Fruit fly (Drosophila melanogaster) whole organism, prepupa: ENCODE data around the gene Jig.
A peak's percentile ranks its signal among the peaks of the same experiment; 100 is the strongest.

Source experiments
- Blimp-1 ChIP-seq: fragments of 200-800 bp; sonication (Bioruptor generic); optimal IDR thresholded peaks from 3 replicates; lab custom pipeline; 2017; ENCODE audit warnings: missing biosample characterization, missing genetic modification characterization, mild to moderate bottlenecking, moderate library complexity, missing genetic modification reagents
- CG10631 ChIP-seq: fragments of 200-800 bp; sonication (Bioruptor generic); optimal IDR thresholded peaks from 2 replicates; lab custom pipeline; 2016; ENCODE audit warnings: missing biosample characterization, missing genetic modification characterization
- CG10669 ChIP-seq: fragments of 200-800 bp; sonication (Bioruptor generic); optimal IDR thresholded peaks from 3 replicates; lab custom pipeline; 2018; ENCODE audit warnings: missing biosample characterization, mild to moderate bottlenecking, missing genetic modification characterization, moderate library complexity
- CG11294 ChIP-seq: fragments of 200-800 bp; sonication (Bioruptor generic); IDR thresholded peaks from 2 replicates; pipeline ENCODE4 v1.3.6; 2022; ENCODE audit warnings: missing biosample characterization, missing genetic modification characterization
- CG11762 ChIP-seq: fragments of 200-800 bp; sonication (Bioruptor generic); optimal IDR thresholded peaks from 3 replicates; lab custom pipeline; 2016; ENCODE audit warnings: missing biosample characterization, missing genetic modification characterization; ENCODE audit not compliant: insufficient read depth
- CG11902 ChIP-seq: fragments of 200-800 bp; sonication (Bioruptor generic); optimal IDR thresholded peaks from 3 replicates; lab custom pipeline; 2016; ENCODE audit warnings: missing biosample characterization, missing genetic modification characterization
- CG15336 ChIP-seq: fragments of 200-800 bp; sonication (Bioruptor generic); IDR thresholded peaks from 2 replicates; pipeline ENCODE4 v1.3.6; 2022; ENCODE audit warnings: missing biosample characterization, missing genetic modification characterization
- CG1621 ChIP-seq: fragments of 200-800 bp; sonication (Bioruptor generic); optimal IDR thresholded peaks from 3 replicates; lab custom pipeline; 2018; ENCODE audit warnings: missing biosample characterization, mild to moderate bottlenecking, missing genetic modification characterization
- CG3032 ChIP-seq: fragments of 200-800 bp; optimal IDR thresholded peaks from 2 replicates; lab custom pipeline; 2019; ENCODE audit warnings: missing biosample characterization, mild to moderate bottlenecking, missing genetic modification characterization, moderate library complexity
- CG31627 ChIP-seq: fragments of 200-800 bp; sonication (Bioruptor generic); optimal IDR thresholded peaks from 3 replicates; lab custom pipeline; 2016; ENCODE audit warnings: missing biosample characterization, missing genetic modification characterization
- CG32006 ChIP-seq: fragments of 200-800 bp; sonication (Bioruptor generic); optimal IDR thresholded peaks from 3 replicates; lab custom pipeline; 2017; ENCODE audit warnings: missing biosample characterization, mild to moderate bottlenecking, missing genetic modification characterization
- CG34406 ChIP-seq: fragments of 200-800 bp; sonication (Bioruptor generic); optimal IDR thresholded peaks from 3 replicates; lab custom pipeline; 2016; ENCODE audit warnings: missing biosample characterization, missing genetic modification characterization
- CG3919 ChIP-seq: fragments of 200-800 bp; sonication (Bioruptor generic); optimal IDR thresholded peaks from 3 replicates; lab custom pipeline; 2016; ENCODE audit warnings: missing biosample characterization, missing genetic modification characterization
- CG4318 ChIP-seq: fragments of 200-800 bp; sonication (Bioruptor generic); optimal IDR thresholded peaks from 3 replicates; lab custom pipeline; 2017; ENCODE audit warnings: missing biosample characterization, mild to moderate bottlenecking, missing genetic modification characterization
- CG6163 ChIP-seq: fragments of 200-800 bp; sonication (Bioruptor generic); IDR thresholded peaks from 3 replicates; pipeline ENCODE4 v1.3.6; 2022; ENCODE audit warnings: missing biosample characterization, missing genetic modification characterization
- CG6276 ChIP-seq: fragments of 200-800 bp; sonication (Bioruptor generic); optimal IDR thresholded peaks from 2 replicates; lab custom pipeline; 2017; ENCODE audit warnings: missing biosample characterization, mild to moderate bottlenecking, missing genetic modification characterization
- CG6854 ChIP-seq: fragments of 200-800 bp; sonication (Bioruptor generic); optimal IDR thresholded peaks from 2 replicates; lab custom pipeline; 2017; ENCODE audit warnings: missing biosample characterization, mild to moderate bottlenecking, missing genetic modification characterization
- CG8119 ChIP-seq: fragments of 200-800 bp; sonication (Bioruptor generic); IDR thresholded peaks from 3 replicates; pipeline ENCODE4 v1.3.6; 2022; ENCODE audit warnings: missing biosample characterization, missing genetic modification characterization
- CG8319 ChIP-seq: fragments of 200-800 bp; sonication (Bioruptor generic); optimal IDR thresholded peaks from 3 replicates; lab custom pipeline; 2016; ENCODE audit warnings: missing biosample characterization, missing genetic modification characterization
- CG8632 ChIP-seq: fragments of 200-800 bp; sonication (Bioruptor generic); optimal IDR thresholded peaks from 3 replicates; lab custom pipeline; 2016; ENCODE audit warnings: missing biosample characterization, missing genetic modification characterization
- CG9139 ChIP-seq: fragments of 200-800 bp; sonication (Bioruptor generic); optimal IDR thresholded peaks from 3 replicates; lab custom pipeline; 2017; ENCODE audit warnings: missing biosample characterization, mild to moderate bottlenecking, missing genetic modification characterization
- Eip75B ChIP-seq: fragments of 200-800 bp; sonication (Bioruptor generic); optimal IDR thresholded peaks from 3 replicates; lab custom pipeline; 2016; ENCODE audit warnings: missing biosample characterization, missing genetic modification characterization
- Eip78C ChIP-seq: fragments of 200-800 bp; sonication (Bioruptor generic); peaks from one replicate; lab custom pipeline; 2016; ENCODE audit warnings: missing biosample characterization, missing genetic modification characterization
- Eip93F ChIP-seq: fragments of 200-800 bp; sonication (Bioruptor generic); optimal IDR thresholded peaks from 2 replicates; lab custom pipeline; 2016; ENCODE audit warnings: missing biosample characterization, mild to moderate bottlenecking, missing genetic modification characterization
- Ets21C ChIP-seq: fragments of 200-800 bp; sonication (Bioruptor generic); optimal IDR thresholded peaks from 3 replicates; lab custom pipeline; 2016; ENCODE audit warnings: missing biosample characterization, missing genetic modification characterization
- Ets96B ChIP-seq: fragments of 200-800 bp; optimal IDR thresholded peaks from 2 replicates; lab custom pipeline; 2019; ENCODE audit warnings: missing biosample characterization, mild to moderate bottlenecking, missing genetic modification characterization, moderate library complexity
- Hr38 ChIP-seq: sonication (Bioruptor generic); optimal IDR thresholded peaks from 2 replicates; lab custom pipeline; 2016; ENCODE audit warnings: missing biosample characterization, missing genetic modification characterization
- Hr4 ChIP-seq: fragments of 200-800 bp; sonication (Bioruptor generic); optimal IDR thresholded peaks from 3 replicates; lab custom pipeline; 2016; ENCODE audit warnings: missing biosample characterization, missing genetic modification characterization
- Lpt ChIP-seq: fragments of 200-800 bp; sonication (Bioruptor generic); optimal IDR thresholded peaks from 3 replicates; lab custom pipeline; 2016; ENCODE audit warnings: missing biosample characterization, missing genetic modification characterization
- Met ChIP-seq: fragments of 200-800 bp; sonication (Bioruptor generic); optimal IDR thresholded peaks from 3 replicates; lab custom pipeline; 2016; ENCODE audit warnings: missing biosample characterization, missing genetic modification characterization
- Smox ChIP-seq: fragments of 200-800 bp; sonication (Bioruptor generic); optimal IDR thresholded peaks from 3 replicates; lab custom pipeline; 2016; ENCODE audit warnings: missing biosample characterization, missing genetic modification characterization
- Sox102F ChIP-seq: fragments of 200-800 bp; sonication (Bioruptor generic); optimal IDR thresholded peaks from 2 replicates; lab custom pipeline; 2016; ENCODE audit warnings: missing biosample characterization, mild to moderate bottlenecking, missing genetic modification characterization
- Sox15 ChIP-seq: fragments of 200-800 bp; sonication (Bioruptor generic); optimal IDR thresholded peaks from 3 replicates; lab custom pipeline; 2016; ENCODE audit warnings: missing biosample characterization, missing genetic modification characterization
- acj6 ChIP-seq: fragments of 200-800 bp; sonication (Bioruptor generic); optimal IDR thresholded peaks from 3 replicates; lab custom pipeline; 2016; ENCODE audit warnings: missing biosample characterization, missing genetic modification characterization
- cyc ChIP-seq: fragments of 200-800 bp; sonication (Bioruptor generic); optimal IDR thresholded peaks from 3 replicates; lab custom pipeline; 2016; ENCODE audit warnings: missing biosample characterization, missing genetic modification characterization
- eg ChIP-seq: fragments of 200-800 bp; sonication (Bioruptor generic); IDR thresholded peaks from 3 replicates; pipeline ENCODE4 v1.3.6; 2022; ENCODE audit warnings: missing biosample characterization, missing genetic modification characterization
- fd59A ChIP-seq: fragments of 200-800 bp; sonication (Bioruptor generic); optimal IDR thresholded peaks from 2 replicates; lab custom pipeline; 2017; ENCODE audit warnings: missing biosample characterization, mild to moderate bottlenecking, missing genetic modification characterization, missing genetic modification reagents
- fd85E ChIP-seq: fragments of 200-800 bp; sonication (Bioruptor generic); optimal IDR thresholded peaks from 3 replicates; lab custom pipeline; 2016; ENCODE audit warnings: missing biosample characterization, missing genetic modification characterization
- fkh ChIP-seq: fragments of 200-800 bp; sonication (Bioruptor generic); optimal IDR thresholded peaks from 3 replicates; lab custom pipeline; 2017; ENCODE audit warnings: missing biosample characterization, mild to moderate bottlenecking, missing genetic modification characterization, moderate library complexity
- lz ChIP-seq: fragments of 200-800 bp; sonication (Bioruptor generic); optimal IDR thresholded peaks from 3 replicates; lab custom pipeline; 2016; ENCODE audit warnings: missing biosample characterization, missing genetic modification characterization
- net ChIP-seq: fragments of 200-800 bp; sonication (Bioruptor generic); optimal IDR thresholded peaks from 3 replicates; lab custom pipeline; 2016; ENCODE audit warnings: missing biosample characterization, missing genetic modification characterization
- pdm3 ChIP-seq: fragments of 200-800 bp; sonication (Bioruptor generic); optimal IDR thresholded peaks from 3 replicates; lab custom pipeline; 2016; ENCODE audit warnings: missing biosample characterization, missing genetic modification characterization
- salr ChIP-seq, 2 experiments: fragments of 200-800 bp; sonication (Bioruptor generic); optimal IDR thresholded peaks; 3 replicates each; lab custom pipeline; 2016 to 2018; ENCODE audit warnings: missing biosample characterization in 2 of 2, missing genetic modification characterization in 2 of 2, mild to moderate bottlenecking in 1 of 2
- spab ChIP-seq: fragments of 200-800 bp; sonication (Bioruptor generic); optimal IDR thresholded peaks from 2 replicates; lab custom pipeline; 2017; ENCODE audit warnings: missing biosample characterization, mild to moderate bottlenecking, missing genetic modification characterization, missing genetic modification reagents
- svp ChIP-seq: fragments of 200-800 bp; sonication (Bioruptor generic); peaks from one replicate; lab custom pipeline; 2016; ENCODE audit warnings: missing biosample characterization, missing genetic modification characterization
- topi ChIP-seq: fragments of 200-800 bp; sonication (Bioruptor generic); optimal IDR thresholded peaks from 3 replicates; lab custom pipeline; 2016; ENCODE audit warnings: missing biosample characterization, missing genetic modification characterization
- vri ChIP-seq: fragments of 200-800 bp; sonication (Bioruptor generic); optimal IDR thresholded peaks from 3 replicates; lab custom pipeline; 2016; ENCODE audit warnings: missing biosample characterization, mild to moderate bottlenecking, missing genetic modification characterization

The Jig gene

dm6 chr3R:14560635-14561034, at the start of gene Jig:
Gene Jig, plus strand, starts transcription at chr3R:14560935.
- no peak for TF ChIP-seq salr (GFP tag; optimal IDR thresholded peaks at IDR 0.05; lab: Kevin White, UChicago)
- no peak for TF ChIP-seq CG11902
- no peak for TF ChIP-seq CG11294 (GFP tag; lab: Robert Waterston, UW)
- no peak for TF ChIP-seq CG8119
- TF ChIP-seq fd59A (GFP tag; lab: Kevin White, UChicago) = no peak
- no peak for TF ChIP-seq Sox102F (GFP tag; lab: Kevin White, UChicago)
- TF ChIP-seq CG3919 (GFP tag; lab: Kevin White, UChicago) = no peak
- TF ChIP-seq CG8632 = no peak
- no peak for TF ChIP-seq CG32006 (GFP tag; lab: Kevin White, UChicago)
- TF ChIP-seq CG6163 = no peak

- TF ChIP-seq CG15336 (GFP tag; lab: Robert Waterston, UW) = no peak
- no peak for TF ChIP-seq CG9139 (GFP tag; lab: Kevin White, UChicago)
- peak; percentile 51 for TF ChIP-seq topi (GFP tag; lab: Kevin White, UChicago)
- peak in 1 of 2 experiments; percentile 23 for TF ChIP-seq salr (GFP tag; optimal IDR thresholded peaks at IDR 0.05; lab: Kevin White, UChicago)
- TF ChIP-seq CG11294 (GFP tag; lab: Robert Waterston, UW) = no peak
- TF ChIP-seq Hr38 = no peak
- TF ChIP-seq CG1621 (tag; lab: Kevin White, UChicago) = no peak
- peak; percentile 45 for TF ChIP-seq Lpt
- TF ChIP-seq net = no peak
- TF ChIP-seq CG11902 = no peak
- TF ChIP-seq CG10631 (GFP tag; lab: Kevin White, UChicago) = peak; percentile 23
- TF ChIP-seq Hr4 (GFP tag; lab: Kevin White, UChicago) = peak; percentile 70
- no peak for TF ChIP-seq CG6276 (GFP tag; lab: Kevin White, UChicago)
- TF ChIP-seq Smox (GFP tag; lab: Kevin White, UChicago) = no peak
- TF ChIP-seq CG4318 (GFP tag; lab: Kevin White, UChicago) = no peak
- no peak for TF ChIP-seq CG8632
- TF ChIP-seq Sox15 = peak; percentile 29
- TF ChIP-seq CG3032 (tag; lab: Kevin White, UChicago) = peak; percentile 62
- peak; percentile 58 for TF ChIP-seq CG32006 (GFP tag; lab: Kevin White, UChicago)
- TF ChIP-seq eg (GFP tag; lab: Robert Waterston, UW) = no peak
- peak; percentile 54 for TF ChIP-seq CG31627
- TF ChIP-seq Eip93F (GFP tag; lab: Kevin White, UChicago) = no peak
- peak; percentile 60 for TF ChIP-seq pdm3 (GFP tag; lab: Kevin White, UChicago)
- TF ChIP-seq cyc (GFP tag; lab: Kevin White, UChicago) = peak; percentile 44
- no peak for TF ChIP-seq CG3919 (GFP tag; lab: Kevin White, UChicago)
- TF ChIP-seq fd59A (GFP tag; lab: Kevin White, UChicago) = peak; percentile 18
- TF ChIP-seq CG8319 = no peak
- TF ChIP-seq spab (GFP tag; lab: Kevin White, UChicago) = no peak
- TF ChIP-seq vri = peak; percentile 71
- peak; percentile 51 for TF ChIP-seq acj6
- TF ChIP-seq CG6163 = no peak
- no peak for TF ChIP-seq Ets96B
- TF ChIP-seq CG11762 = peak; percentile 2
- no peak for TF ChIP-seq CG34406 (GFP tag; lab: Kevin White, UChicago)
- TF ChIP-seq lz (GFP tag; lab: Kevin White, UChicago) = peak; percentile 59
- TF ChIP-seq CG10669 (GFP tag; lab: Kevin White, UChicago) = no peak
- TF ChIP-seq Sox102F (GFP tag; lab: Kevin White, UChicago) = no peak
- TF ChIP-seq Eip75B (GFP tag; lab: Kevin White, UChicago) = peak; percentile 60
- TF ChIP-seq Blimp-1 (GFP tag; lab: Kevin White, UChicago) = no peak
- no peak for TF ChIP-seq fd85E
- TF ChIP-seq Eip78C (GFP tag; lab: Kevin White, UChicago) = peak; percentile 76
- peak; percentile 87 for TF ChIP-seq fkh (GFP tag; lab: Kevin White, UChicago)
- TF ChIP-seq Ets21C (GFP tag; lab: Kevin White, UChicago) = peak; percentile 35
- peak; percentile 62 for TF ChIP-seq Met (GFP tag; lab: Kevin White, UChicago)
- TF ChIP-seq CG6854 (GFP tag; lab: Kevin White, UChicago) = no peak
- TF ChIP-seq CG8119 = no peak
- no peak for TF ChIP-seq svp (GFP tag; lab: Kevin White, UChicago)
These were observed 49.4 kb upstream of the Jig start, which contains the start of the genes HtrA2 and mRpL11 for dm6 chr3R:14511123-14511908. Gene HtrA2, minus strand, starts transcription at chr3R:14511712. Gene mRpL11, plus strand, starts transcription at chr3R:14511838.
